Fruit fly (Drosophila melanogaster) whole organism, embryonic: ENCODE data around the gene Acp32CD.
A peak's percentile ranks its signal among the peaks of the same experiment; 100 is the strongest.

Experiments
- BEAF-32 ChIP-seq: fragments of 200-800 bp; sonication (Bioruptor generic); optimal IDR thresholded peaks from 3 replicates; lab custom pipeline; 2017; ENCODE audit warnings: missing biosample characterization, missing genetic modification characterization, mild to moderate bottlenecking, moderate library complexity, missing genetic modification reagents
- CG10147 ChIP-seq: fragments of 200-800 bp; sonication (Bioruptor generic); optimal IDR thresholded peaks from 2 replicates; lab custom pipeline; 2019; ENCODE audit warnings: missing biosample characterization, mild to moderate bottlenecking, missing genetic modification characterization, moderate library complexity
- CG17829 ChIP-seq: fragments of 200-800 bp; optimal IDR thresholded peaks from 2 replicates; lab custom pipeline; 2019; ENCODE audit warnings: missing biosample characterization, mild to moderate bottlenecking, missing genetic modification characterization, moderate library complexity
- CG32532 ChIP-seq: fragments of 200-800 bp; sonication (Bioruptor generic); IDR thresholded peaks from 2 replicates; pipeline ENCODE4 v1.3.6; 2022; ENCODE audit warnings: missing biosample characterization, missing genetic modification characterization
- CG32767 ChIP-seq: fragments of 200-800 bp; sonication (Bioruptor generic); IDR thresholded peaks from 2 replicates; pipeline ENCODE4 v1.3.6; 2022; ENCODE audit warnings: missing biosample characterization, missing genetic modification characterization
- CG3995 ChIP-seq: fragments of 200-800 bp; sonication (Bioruptor generic); optimal IDR thresholded peaks from 3 replicates; lab custom pipeline; 2016; ENCODE audit warnings: missing biosample characterization, missing genetic modification characterization
- CG4328 ChIP-seq: fragments of 200-800 bp; sonication (Bioruptor generic); optimal IDR thresholded peaks from 3 replicates; lab custom pipeline; 2017; ENCODE audit warnings: missing biosample characterization, missing genetic modification reagents, missing genetic modification characterization
- CG5245 ChIP-seq: fragments of 200-800 bp; sonication (Bioruptor generic); optimal IDR thresholded peaks from 3 replicates; lab custom pipeline; 2016; ENCODE audit warnings: missing biosample characterization, missing genetic modification characterization
- CG7786 ChIP-seq: fragments of 200-800 bp; sonication (Bioruptor generic); optimal IDR thresholded peaks from 2 replicates; lab custom pipeline; 2016; ENCODE audit warnings: missing biosample characterization, missing genetic modification characterization
- CG7963 ChIP-seq: fragments of 200-800 bp; sonication (Bioruptor generic); IDR thresholded peaks from 3 replicates; pipeline ENCODE4 v1.3.6; 2022; ENCODE audit warnings: missing biosample characterization, missing genetic modification characterization; ENCODE audit not compliant: partially characterized antibody
- CG8388 ChIP-seq: fragments of 200-800 bp; sonication (Bioruptor generic); optimal IDR thresholded peaks from 2 replicates; lab custom pipeline; 2019; ENCODE audit warnings: missing biosample characterization, mild to moderate bottlenecking, missing genetic modification characterization, moderate library complexity
- CG8765 ChIP-seq: fragments of 200-800 bp; sonication (Bioruptor generic); IDR thresholded peaks from 2 replicates; pipeline ENCODE4 v1.3.6; 2022; ENCODE audit warnings: missing biosample characterization, missing genetic modification characterization
- CG9797 ChIP-seq: fragments of 200-800 bp; sonication (Bioruptor generic); optimal IDR thresholded peaks from 3 replicates; lab custom pipeline; 2018; ENCODE audit warnings: missing biosample characterization, mild to moderate bottlenecking, missing genetic modification characterization
- CG9876 ChIP-seq: fragments of 200-800 bp; sonication (Bioruptor generic); optimal IDR thresholded peaks from 2 replicates; lab custom pipeline; 2016; ENCODE audit warnings: missing biosample characterization, missing genetic modification characterization
- Camta ChIP-seq: fragments of 200-800 bp; sonication (Bioruptor generic); optimal IDR thresholded peaks from 2 replicates; lab custom pipeline; 2016; ENCODE audit warnings: missing biosample characterization, missing genetic modification characterization
- D19B ChIP-seq: fragments of 200-800 bp; sonication (Bioruptor generic); optimal IDR thresholded peaks from 2 replicates; lab custom pipeline; 2017; ENCODE audit warnings: missing biosample characterization, mild to moderate bottlenecking, missing genetic modification characterization
- Dfd ChIP-seq, 2 experiments: fragments of >200 bp; optimal IDR thresholded peaks; 2 replicates each; lab custom pipeline; 2017; ENCODE audit warnings: missing biosample characterization in 2 of 2, missing genetic modification characterization in 2 of 2
- Dip3 ChIP-seq: fragments of 200-800 bp; sonication (Bioruptor generic); optimal IDR thresholded peaks from 3 replicates; lab custom pipeline; 2016; ENCODE audit warnings: missing biosample characterization, missing genetic modification characterization
- Dll ChIP-seq: fragments of 200-800 bp; sonication (Bioruptor generic); IDR thresholded peaks from 4 replicates; pipeline ENCODE4 v1.3.6; 2022; ENCODE audit warnings: missing biosample characterization, missing genetic modification characterization; ENCODE audit not compliant: partially characterized antibody
- E2f2 ChIP-seq: fragments of 200-800 bp; sonication (Bioruptor generic); IDR thresholded peaks from 2 replicates; pipeline ENCODE4 v1.3.6; 2022; ENCODE audit warnings: missing biosample characterization, missing genetic modification characterization
- Lhr ChIP-seq: fragments of 200-800 bp; sonication (Bioruptor generic); optimal IDR thresholded peaks from 3 replicates; lab custom pipeline; 2017; ENCODE audit warnings: mild to moderate bottlenecking, missing biosample characterization, missing genetic modification reagents, missing genetic modification characterization
- MBD-R2 ChIP-seq: fragments of 200-800 bp; sonication (Bioruptor generic); IDR thresholded peaks from 2 replicates; pipeline ENCODE4 v1.3.6; 2022; ENCODE audit warnings: missing biosample characterization, missing genetic modification characterization
- Opbp ChIP-seq: fragments of 200-800 bp; sonication (Bioruptor generic); IDR thresholded peaks from 3 replicates; pipeline ENCODE4 v1.3.6; 2022; ENCODE audit warnings: missing biosample characterization, missing genetic modification characterization; ENCODE audit not compliant: partially characterized antibody
- Poxn ChIP-seq: fragments of 200-800 bp; sonication (Bioruptor generic); IDR thresholded peaks from 2 replicates; pipeline ENCODE4 v1.3.6; 2022; ENCODE audit warnings: missing biosample characterization, missing genetic modification characterization
- TFAM ChIP-seq: fragments of 200-800 bp; sonication (Bioruptor generic); optimal IDR thresholded peaks from 2 replicates; lab custom pipeline; 2017; ENCODE audit warnings: missing biosample characterization, missing genetic modification characterization, inconsistent platforms
- al ChIP-seq: fragments of 200-800 bp; sonication (Bioruptor generic); IDR thresholded peaks from 2 replicates; pipeline ENCODE4 v1.3.6; 2022; ENCODE audit warnings: missing biosample characterization, missing genetic modification characterization
- az2 ChIP-seq: fragments of 200-800 bp; sonication (Bioruptor generic); optimal IDR thresholded peaks from 3 replicates; lab custom pipeline; 2016; ENCODE audit warnings: missing biosample characterization, missing genetic modification characterization
- bcd ChIP-seq: fragments of 200-800 bp; sonication (Bioruptor generic); optimal IDR thresholded peaks from 2 replicates; lab custom pipeline; 2017; ENCODE audit warnings: missing biosample characterization, mild to moderate bottlenecking, missing genetic modification characterization
- crc ChIP-seq: fragments of 200-800 bp; sonication (Bioruptor generic); optimal IDR thresholded peaks from 2 replicates; lab custom pipeline; 2016; ENCODE audit warnings: missing biosample characterization, missing genetic modification characterization
- croc ChIP-seq: fragments of 200-800 bp; sonication (Bioruptor generic); conservative IDR thresholded peaks from 3 replicates; pipeline ENCODE4 v1.3.6; 2022; ENCODE audit warnings: missing biosample characterization, missing genetic modification characterization
- da ChIP-seq: fragments of 200-800 bp; sonication (Bioruptor generic); optimal IDR thresholded peaks from 2 replicates; lab custom pipeline; 2016; ENCODE audit warnings: missing biosample characterization, missing genetic modification characterization
- dysf ChIP-seq: fragments of 200-800 bp; sonication (Bioruptor generic); IDR thresholded peaks from 3 replicates; pipeline ENCODE4 v1.3.6; 2022; ENCODE audit warnings: missing biosample characterization, missing genetic modification characterization
- gcm2 ChIP-seq: fragments of 200-800 bp; sonication (Bioruptor generic); optimal IDR thresholded peaks from 2 replicates; lab custom pipeline; 2016; ENCODE audit warnings: missing biosample characterization, missing genetic modification characterization
- kah ChIP-seq: fragments of 200-800 bp; sonication (Bioruptor generic); optimal IDR thresholded peaks from 2 replicates; lab custom pipeline; 2018; ENCODE audit warnings: missing biosample characterization, mild to moderate bottlenecking, missing genetic modification characterization
- kni ChIP-seq: fragments of 200-800 bp; sonication (Bioruptor generic); optimal IDR thresholded peaks from 3 replicates; lab custom pipeline; 2017; ENCODE audit warnings: mild to moderate bottlenecking, missing biosample characterization, missing genetic modification reagents, missing genetic modification characterization
- lilli ChIP-seq: fragments of 200-800 bp; sonication (Bioruptor generic); optimal IDR thresholded peaks from 3 replicates; lab custom pipeline; 2016; ENCODE audit warnings: missing biosample characterization, missing genetic modification characterization
- mam ChIP-seq: fragments of 200-800 bp; sonication (Bioruptor generic); optimal IDR thresholded peaks from 3 replicates; lab custom pipeline; 2016; ENCODE audit warnings: missing biosample characterization, missing genetic modification characterization
- mirr ChIP-seq: fragments of 200-800 bp; sonication (Bioruptor generic); optimal IDR thresholded peaks from 3 replicates; lab custom pipeline; 2018; ENCODE audit warnings: missing biosample characterization, mild to moderate bottlenecking, missing genetic modification characterization
- odd ChIP-seq: fragments of 200-800 bp; sonication (Bioruptor generic); optimal IDR thresholded peaks from 2 replicates; lab custom pipeline; 2017; ENCODE audit warnings: missing biosample characterization, mild to moderate bottlenecking, missing genetic modification characterization
- org-1 ChIP-seq: fragments of 200-800 bp; sonication (Bioruptor generic); optimal IDR thresholded peaks from 2 replicates; lab custom pipeline; 2017; ENCODE audit warnings: missing biosample characterization, missing genetic modification characterization
- peb ChIP-seq: fragments of 200-800 bp; sonication (Bioruptor generic); IDR thresholded peaks from 2 replicates; pipeline ENCODE4 v1.3.6; 2022; ENCODE audit warnings: missing biosample characterization, missing genetic modification characterization
- rib ChIP-seq: fragments of 200-800 bp; sonication (Bioruptor generic); IDR thresholded peaks from 2 replicates; pipeline ENCODE4 v1.3.6; 2022; ENCODE audit warnings: missing biosample characterization, missing genetic modification characterization
- ro ChIP-seq: fragments of 200-800 bp; sonication (Bioruptor generic); IDR thresholded peaks from 2 replicates; pipeline ENCODE4 v1.3.6; 2022; ENCODE audit warnings: missing biosample characterization, missing genetic modification characterization
- shn ChIP-seq: fragments of 200-800 bp; sonication (Bioruptor generic); optimal IDR thresholded peaks from 3 replicates; lab custom pipeline; 2016; ENCODE audit warnings: missing biosample characterization, missing genetic modification characterization
- sim ChIP-seq: fragments of 200-800 bp; sonication (Bioruptor generic); IDR thresholded peaks from 2 replicates; pipeline ENCODE4 v1.3.6; 2022; ENCODE audit warnings: missing biosample characterization, missing genetic modification characterization
- so ChIP-seq: fragments of 200-800 bp; sonication (Bioruptor generic); IDR thresholded peaks from 3 replicates; pipeline ENCODE4 v1.3.6; 2022; ENCODE audit warnings: missing biosample characterization, missing genetic modification characterization
- ssp ChIP-seq: fragments of 200-800 bp; sonication (Bioruptor generic); IDR thresholded peaks from 2 replicates; pipeline ENCODE4 v1.3.6; 2022; ENCODE audit warnings: missing biosample characterization, missing genetic modification characterization
- tup ChIP-seq: fragments of 200-800 bp; sonication (Bioruptor generic); optimal IDR thresholded peaks from 2 replicates; lab custom pipeline; 2016; ENCODE audit warnings: missing biosample characterization, mild to moderate bottlenecking, missing genetic modification characterization, moderate library complexity
- unpg ChIP-seq: fragments of 200-800 bp; sonication (Bioruptor generic); optimal IDR thresholded peaks from 3 replicates; lab custom pipeline; 2018; ENCODE audit warnings: missing biosample characterization, mild to moderate bottlenecking, missing genetic modification characterization, moderate library complexity

The Acp32CD gene

dm6 chr2L:11037583-11038517, 22.4 kb downstream of the Acp32CD start (continued):
- TF ChIP-seq CG9876 (GFP tag; lab: Kevin White, UChicago) (no peak), odd (GFP tag; lab: Kevin White, UChicago) (peak; percentile 2), croc (GFP tag; lab: Robert Waterston, UW) (peak; percentile 27; the same call in 2 of the 3 replicates), peb (no peak), org-1 (peak; percentile 50), kni (GFP tag; lab: Kevin White, UChicago) (peak; percentile 95), da (GFP tag; lab: Kevin White, UChicago) (no peak), CG7786 (GFP tag; lab: Kevin White, UChicago) (peak; percentile 33), bcd (GFP tag; lab: Kevin White, UChicago) (no peak), az2 (peak; percentile 71), BEAF-32 (GFP tag; lab: Kevin White, UChicago) (no peak), CG32532 (0 out of 2 replicates have a peak, but pooled peaks have one; percentile 43), tup (GFP tag; lab: Kevin White, UChicago) (peak; percentile 16), mam (GFP tag; lab: Kevin White, UChicago) (peak; percentile 4), TFAM (GFP tag; lab: Kevin White, UChicago) (no peak), Lhr (peak; percentile 23), sim (GFP tag; lab: Robert Waterston, UW) (0 out of 2 replicates have a peak, but pooled peaks have one; percentile 18), dysf (GFP tag; lab: Robert Waterston, UW) (peak; percentile 64), Dip3 (peak; percentile 40), CG9797 (GFP tag; lab: Kevin White, UChicago) (no peak), Poxn (GFP tag; lab: Robert Waterston, UW) (no peak), al (GFP tag; lab: Robert Waterston, UW) (0 out of 2 replicates have a peak, but pooled peaks have one; percentile 7), gcm2 (peak; percentile 22), CG3995 (GFP tag; lab: Kevin White, UChicago) (no peak), D19B (GFP tag; lab: Kevin White, UChicago) (no peak), Opbp (no peak), shn (peak; percentile 25), mirr (peak; percentile 35), CG17829 (tag; lab: Kevin White, UChicago) (peak; percentile 23), CG7963 (GFP tag; lab: Robert Waterston, UW) (no peak), CG8388 (peak; percentile 72), E2f2 (GFP tag; lab: Robert Waterston, UW) (peak; percentile 46; the same call in 1 of the 2 replicates), CG8765 (GFP tag; lab: Robert Waterston, UW) (no peak), MBD-R2 (GFP tag; lab: Robert Waterston, UW) (no peak), kah (GFP tag; lab: Kevin White, UChicago) (no peak), CG32767 (GFP tag; lab: Robert Waterston, UW) (peak; percentile 48; the same call in 1 of the 2 replicates), CG4328 (GFP tag; lab: Kevin White, UChicago) (no peak), so (GFP tag; lab: Robert Waterston, UW) (0 out of 3 replicates have a peak, but pooled peaks have one; percentile 15), CG5245 (GFP tag; lab: Kevin White, UChicago) (peak; percentile 13), crc (GFP tag; lab: Kevin White, UChicago) (no peak), rib (GFP tag; lab: Robert Waterston, UW) (peak; percentile 33; the same call in 1 of the 2 replicates), Dfd (GFP tag; optimal IDR thresholded peaks at IDR 0.05; lab: Kevin White, UChicago) (no peak), lilli (GFP tag; lab: Kevin White, UChicago) (peak; percentile 43), ro (GFP tag; lab: Robert Waterston, UW) (no peak), unpg (GFP tag; lab: Kevin White, UChicago) (peak; percentile 76), CG10147 (GFP tag; lab: Kevin White, UChicago) (peak; percentile 15), Camta (GFP tag; lab: Kevin White, UChicago) (peak; percentile 31), Dll (GFP tag; lab: Robert Waterston, UW) (no peak), ssp (GFP tag; lab: Robert Waterston, UW) (peak; percentile 46)
